Fruit fly (Drosophila melanogaster) whole organism, adult: ENCODE measurements around the gene CG32986.

Experiments used
- CG11617 ChIP-seq: fragments of 200-800 bp; sonication (Bioruptor generic); optimal IDR thresholded peaks from 2 replicates; lab custom pipeline; 2017; ENCODE audit warnings: mild to moderate bottlenecking, missing biosample characterization, missing genetic modification reagents, missing genetic modification characterization
- CG12768 ChIP-seq: fragments of 200-800 bp; sonication (Bioruptor generic); optimal IDR thresholded peaks from 2 replicates; lab custom pipeline; 2017; ENCODE audit warnings: missing biosample characterization, missing genetic modification characterization, mild to moderate bottlenecking, moderate library complexity, missing genetic modification reagents
- CG14711 ChIP-seq: fragments of 200-800 bp; sonication (Bioruptor generic); optimal IDR thresholded peaks from 2 replicates; lab custom pipeline; 2018; ENCODE audit warnings: missing biosample characterization, mild to moderate bottlenecking, missing genetic modification characterization, moderate library complexity
- CG1620 ChIP-seq: fragments of 200-800 bp; sonication (Bioruptor generic); optimal IDR thresholded peaks from 2 replicates; lab custom pipeline; 2016; ENCODE audit warnings: missing biosample characterization, missing genetic modification characterization
- CG33017 ChIP-seq: fragments of 200-800 bp; sonication (Bioruptor generic); optimal IDR thresholded peaks from 2 replicates; lab custom pipeline; 2018; ENCODE audit warnings: missing biosample characterization, mild to moderate bottlenecking, missing genetic modification characterization, moderate library complexity
- CG5204 ChIP-seq: fragments of 200-800 bp; sonication (Bioruptor generic); optimal IDR thresholded peaks from 2 replicates; lab custom pipeline; 2016; ENCODE audit warnings: missing biosample characterization, missing genetic modification characterization
- CG7045 ChIP-seq: fragments of 200-800 bp; sonication (Bioruptor generic); optimal IDR thresholded peaks from 2 replicates; lab custom pipeline; 2017; ENCODE audit warnings: missing biosample characterization, mild to moderate bottlenecking, missing genetic modification characterization
- CG7101 ChIP-seq: fragments of 200-800 bp; sonication (Bioruptor generic); optimal IDR thresholded peaks from 2 replicates; lab custom pipeline; 2018; ENCODE audit warnings: missing biosample characterization, mild to moderate bottlenecking, missing genetic modification characterization, moderate library complexity
- Clk ChIP-seq: fragments of 200-800 bp; sonication (Bioruptor generic); optimal IDR thresholded peaks from 2 replicates; lab custom pipeline; 2017; ENCODE audit warnings: missing biosample characterization, missing genetic modification characterization
- Crg-1 ChIP-seq: fragments of 200-800 bp; sonication (Bioruptor generic); optimal IDR thresholded peaks from 2 replicates; lab custom pipeline; 2016; ENCODE audit warnings: missing biosample characterization, missing genetic modification characterization
- Hr96 ChIP-seq: fragments of 200-800 bp; sonication (Bioruptor generic); optimal IDR thresholded peaks from 2 replicates; lab custom pipeline; 2016; ENCODE audit warnings: missing biosample characterization, missing genetic modification characterization
- Mnt ChIP-seq: fragments of 200-800 bp; sonication (Bioruptor generic); optimal IDR thresholded peaks from 2 replicates; lab custom pipeline; 2016; ENCODE audit warnings: missing biosample characterization, mild to moderate bottlenecking, missing genetic modification characterization
- bab1 ChIP-seq: fragments of 200-800 bp; sonication (Bioruptor generic); optimal IDR thresholded peaks from 3 replicates; lab custom pipeline; 2019; ENCODE audit warnings: missing biosample characterization, mild to moderate bottlenecking, missing genetic modification characterization, moderate library complexity
- cic ChIP-seq: fragments of 200-800 bp; sonication (Bioruptor generic); optimal IDR thresholded peaks from 2 replicates; lab custom pipeline; 2017; ENCODE audit warnings: missing biosample characterization, mild to moderate bottlenecking, missing genetic modification characterization, moderate library complexity
- cnc ChIP-seq, 2 experiments: fragments of >200 bp; optimal IDR thresholded peaks; 2 replicates each; lab custom pipeline; 2017
- kay ChIP-seq: fragments of 200-800 bp; sonication (Bioruptor generic); peaks from one replicate; lab custom pipeline; 2016; ENCODE audit warnings: missing biosample characterization, missing genetic modification characterization, borderline replicate concordance
- ovo ChIP-seq: fragments of 200-800 bp; sonication (Bioruptor generic); optimal IDR thresholded peaks from 2 replicates; lab custom pipeline; 2016; ENCODE audit warnings: missing biosample characterization, missing genetic modification characterization
- pad ChIP-seq: fragments of 200-800 bp; sonication (Bioruptor generic); optimal IDR thresholded peaks from 3 replicates; lab custom pipeline; 2017; ENCODE audit warnings: missing biosample characterization, missing genetic modification characterization, mild to moderate bottlenecking, moderate library complexity, missing genetic modification reagents
- tj ChIP-seq: fragments of 200-800 bp; sonication (Bioruptor generic); optimal IDR thresholded peaks from 3 replicates; lab custom pipeline; 2017; ENCODE audit warnings: missing biosample characterization, mild to moderate bottlenecking, missing genetic modification characterization, moderate library complexity
- toe ChIP-seq: fragments of 200-800 bp; sonication (Bioruptor generic); optimal IDR thresholded peaks from 2 replicates; lab custom pipeline; 2016; ENCODE audit warnings: missing biosample characterization, missing genetic modification characterization

CG32986 gene

dm6 chr2L:8875835-8876234, 13.3 kb downstream of the CG32986 start:
- TF ChIP-seq CG5204 (GFP tag; lab: Kevin White, UChicago) = no peak
- no peak for TF ChIP-seq cnc (optimal IDR thresholded peaks at IDR 0.05; lab: Kevin White, UChicago)
- TF ChIP-seq kay = no peak
- TF ChIP-seq ovo = no peak
- no peak for TF ChIP-seq CG14711 (tag; lab: Kevin White, UChicago)
- TF ChIP-seq CG1620 (GFP tag; lab: Kevin White, UChicago) = no peak
- no peak for TF ChIP-seq Crg-1 (GFP tag; lab: Kevin White, UChicago)
- no peak for TF ChIP-seq CG33017
- no peak for TF ChIP-seq toe (GFP tag; lab: Kevin White, UChicago)
- TF ChIP-seq cic (GFP tag; lab: Kevin White, UChicago) = no peak
- no peak for TF ChIP-seq pad (GFP tag; lab: Kevin White, UChicago)
- TF ChIP-seq tj = no peak

dm6 chr2L:8879241-8879931, 16.8 kb downstream of the CG32986 start:
- no peak for TF ChIP-seq CG33017
- TF ChIP-seq cic (GFP tag; lab: Kevin White, UChicago) = no peak
- no peak for TF ChIP-seq bab1 (GFP tag; lab: Kevin White, UChicago)
- TF ChIP-seq ovo = no peak
- no peak for TF ChIP-seq Crg-1 (GFP tag; lab: Kevin White, UChicago)
- no peak for TF ChIP-seq cnc (optimal IDR thresholded peaks at IDR 0.05; lab: Kevin White, UChicago)
- no peak for TF ChIP-seq tj
- TF ChIP-seq CG14711 (tag; lab: Kevin White, UChicago) = no peak
- no peak for TF ChIP-seq Clk
- no peak for TF ChIP-seq Hr96
- TF ChIP-seq Mnt (GFP tag; lab: Kevin White, UChicago) = no peak
- no peak for TF ChIP-seq CG11617 (GFP tag; lab: Kevin White, UChicago)
- TF ChIP-seq kay = no peak

dm6 chr2L:8881095-8881494, 18.5 kb downstream of the CG32986 start:
- TF ChIP-seq Mnt (GFP tag; lab: Kevin White, UChicago) (no peak), Hr96 (no peak)

- no peak for TF ChIP-seq CG12768 (GFP tag; lab: Kevin White, UChicago)
Measured at dm6 chr2L:8884102-8884501, 21.5 kb downstream of the CG32986 start.

- TF ChIP-seq cic (GFP tag; lab: Kevin White, UChicago) (no peak), pad (GFP tag; lab: Kevin White, UChicago) (no peak), CG7101 (tag; lab: Kevin White, UChicago) (no peak), Clk (no peak), CG11617 (GFP tag; lab: Kevin White, UChicago) (no peak), Crg-1 (GFP tag; lab: Kevin White, UChicago) (no peak), CG1620 (GFP tag; lab: Kevin White, UChicago) (no peak), bab1 (GFP tag; lab: Kevin White, UChicago) (no peak), kay (no peak), ovo (no peak), CG7045 (GFP tag; lab: Kevin White, UChicago) (no peak), CG12768 (GFP tag; lab: Kevin White, UChicago) (no peak), cnc (optimal IDR thresholded peaks at IDR 0.05; lab: Kevin White, UChicago) (no peak)
Measured at dm6 chr2L:8888210-8888609, 25.6 kb downstream of the CG32986 start.

dm6 chr2L:8888720-8889119, 26.1 kb downstream of the CG32986 start:
- TF ChIP-seq CG7101 (tag; lab: Kevin White, UChicago) (no peak), Crg-1 (GFP tag; lab: Kevin White, UChicago) (no peak), toe (GFP tag; lab: Kevin White, UChicago) (peak; percentile 4), bab1 (GFP tag; lab: Kevin White, UChicago) (peak; percentile 7), pad (GFP tag; lab: Kevin White, UChicago) (no peak), CG33017 (no peak), tj (no peak), CG1620 (GFP tag; lab: Kevin White, UChicago) (no peak)

- TF ChIP-seq cic (GFP tag; lab: Kevin White, UChicago) (no peak), Crg-1 (GFP tag; lab: Kevin White, UChicago) (no peak), CG14711 (tag; lab: Kevin White, UChicago) (no peak), bab1 (GFP tag; lab: Kevin White, UChicago) (no peak), toe (GFP tag; lab: Kevin White, UChicago) (no peak), CG33017 (no peak), pad (GFP tag; lab: Kevin White, UChicago) (no peak), CG7101 (tag; lab: Kevin White, UChicago) (no peak)
Measured at dm6 chr2L:8891140-8891539, 28.6 kb downstream of the CG32986 start, which contains the start of gene CG42713. TSS of gene CG42713 (plus strand) at chr2L:8891440.
